Fruit fly (Drosophila melanogaster) whole organism, pupa: Measurements from ENCODE around the gene Edem2.

ENCODE experiments used
- CG10348 ChIP-seq: fragments of 200-800 bp; sonication (Bioruptor generic); IDR thresholded peaks from 2 replicates; pipeline ENCODE4 v1.3.6; 2022; ENCODE audit warnings: missing biosample characterization, missing genetic modification characterization
- CG12605 ChIP-seq: fragments of 200-800 bp; sonication (Bioruptor generic); IDR thresholded peaks from 2 replicates; pipeline ENCODE4 v1.3.6; 2022; ENCODE audit warnings: missing biosample characterization, missing genetic modification characterization
- CG13204 ChIP-seq: fragments of 200-800 bp; sonication (Bioruptor generic); optimal IDR thresholded peaks from 2 replicates; lab custom pipeline; 2018; ENCODE audit warnings: missing biosample characterization, mild to moderate bottlenecking, missing genetic modification characterization, moderate library complexity
- CG14655 ChIP-seq: fragments of 200-800 bp; sonication (Bioruptor generic); optimal IDR thresholded peaks from 3 replicates; lab custom pipeline; 2017; ENCODE audit warnings: mild to moderate bottlenecking, missing biosample characterization, missing genetic modification reagents, missing genetic modification characterization
- CG15710 ChIP-seq: fragments of 200-800 bp; sonication (Bioruptor generic); optimal IDR thresholded peaks from 2 replicates; lab custom pipeline; 2018; ENCODE audit warnings: missing biosample characterization, mild to moderate bottlenecking, missing genetic modification characterization, moderate library complexity
- CG17806 ChIP-seq: fragments of 200-800 bp; sonication (Bioruptor generic); optimal IDR thresholded peaks from 2 replicates; lab custom pipeline; 2018; ENCODE audit warnings: missing biosample characterization, mild to moderate bottlenecking, missing genetic modification characterization, moderate library complexity
- CG32121 ChIP-seq: fragments of 200-800 bp; sonication (Bioruptor generic); IDR thresholded peaks from 2 replicates; pipeline ENCODE4 v1.3.6; 2022; ENCODE audit warnings: missing biosample characterization, missing genetic modification characterization
- CG34367 ChIP-seq: fragments of 200-800 bp; sonication (Bioruptor generic); optimal IDR thresholded peaks from 2 replicates; lab custom pipeline; 2018; ENCODE audit warnings: missing biosample characterization, mild to moderate bottlenecking, missing genetic modification characterization
- CG4496 ChIP-seq: fragments of 200-800 bp; sonication (Bioruptor generic); IDR thresholded peaks from 3 replicates; pipeline ENCODE4 v1.3.6; 2022; ENCODE audit warnings: missing biosample characterization, missing genetic modification characterization
- CG8159 ChIP-seq: fragments of 200-800 bp; sonication (Bioruptor generic); optimal IDR thresholded peaks from 3 replicates; lab custom pipeline; 2018; ENCODE audit warnings: missing biosample characterization, mild to moderate bottlenecking, missing genetic modification characterization, moderate library complexity
- CG8301 ChIP-seq: fragments of 200-800 bp; sonication (Bioruptor generic); optimal IDR thresholded peaks from 2 replicates; lab custom pipeline; 2018; ENCODE audit warnings: missing biosample characterization, mild to moderate bottlenecking, missing genetic modification characterization
- CG9948 ChIP-seq: fragments of 200-800 bp; sonication (Bioruptor generic); optimal IDR thresholded peaks from 2 replicates; lab custom pipeline; 2018; ENCODE audit warnings: missing biosample characterization, mild to moderate bottlenecking, missing genetic modification characterization, moderate library complexity
- D1 ChIP-seq: fragments of 200-800 bp; sonication (Bioruptor generic); optimal IDR thresholded peaks from 2 replicates; lab custom pipeline; 2018; ENCODE audit warnings: missing biosample characterization, mild to moderate bottlenecking, missing genetic modification characterization, moderate library complexity
- EcR ChIP-seq: fragments of 200-800 bp; sonication (Bioruptor generic); optimal IDR thresholded peaks from 3 replicates; lab custom pipeline; 2019; ENCODE audit warnings: missing biosample characterization, missing genetic modification characterization, mild to moderate bottlenecking, moderate library complexity, missing genetic modification reagents
- Ets98B ChIP-seq: fragments of 200-800 bp; sonication (Bioruptor generic); IDR thresholded peaks from 2 replicates; pipeline ENCODE4 v1.3.6; 2022; ENCODE audit warnings: missing biosample characterization, missing genetic modification characterization
- Pif1A ChIP-seq: fragments of 200-800 bp; sonication (Bioruptor generic); optimal IDR thresholded peaks from 3 replicates; lab custom pipeline; 2016; ENCODE audit warnings: missing biosample characterization, missing genetic modification characterization
- Pif1B ChIP-seq: fragments of 200-800 bp; sonication (Bioruptor generic); optimal IDR thresholded peaks from 3 replicates; lab custom pipeline; 2016; ENCODE audit warnings: missing biosample characterization, missing genetic modification characterization
- Snoo ChIP-seq: fragments of 200-800 bp; sonication (Bioruptor generic); optimal IDR thresholded peaks from 3 replicates; lab custom pipeline; 2017; ENCODE audit warnings: missing biosample characterization, mild to moderate bottlenecking, missing genetic modification characterization, inconsistent platforms
- fd96Ca ChIP-seq: fragments of 200-800 bp; sonication (Bioruptor generic); IDR thresholded peaks from 3 replicates; pipeline ENCODE4 v1.3.6; 2022; ENCODE audit warnings: missing biosample characterization, missing genetic modification characterization
- gl ChIP-seq: fragments of 200-800 bp; sonication (Bioruptor generic); optimal IDR thresholded peaks from 2 replicates; lab custom pipeline; 2018; ENCODE audit warnings: missing biosample characterization, mild to moderate bottlenecking, missing genetic modification characterization
- rn ChIP-seq: fragments of 200-800 bp; sonication (Bioruptor generic); IDR thresholded peaks from 2 replicates; pipeline ENCODE4 v1.3.6; 2022; ENCODE audit warnings: missing biosample characterization, missing genetic modification characterization

Gene Edem2

DNA sequence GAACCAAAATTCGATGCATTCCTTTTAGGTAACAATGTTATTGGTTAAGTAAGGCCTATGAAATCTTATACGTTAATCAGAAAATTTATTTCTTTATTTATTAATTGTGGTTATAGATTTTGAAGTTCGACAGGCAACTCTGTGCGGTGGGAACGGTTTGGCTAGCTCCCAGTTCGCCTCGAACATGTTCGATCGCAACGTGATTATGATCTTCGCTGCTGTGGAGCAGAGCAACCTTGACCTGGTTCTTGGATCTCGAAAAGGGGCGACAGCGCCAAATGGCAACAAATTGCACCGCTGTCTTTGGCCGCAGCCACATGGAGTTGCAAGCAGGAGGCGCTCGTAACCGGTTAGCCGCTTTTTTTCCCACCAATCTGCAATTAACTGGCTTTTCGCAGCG is 37.7 kb upstream of the Edem2 start:
- TF ChIP-seq EcR (peak; percentile 45), CG13204 (GFP tag; lab: Kevin White, UChicago) (no peak)

DNA sequence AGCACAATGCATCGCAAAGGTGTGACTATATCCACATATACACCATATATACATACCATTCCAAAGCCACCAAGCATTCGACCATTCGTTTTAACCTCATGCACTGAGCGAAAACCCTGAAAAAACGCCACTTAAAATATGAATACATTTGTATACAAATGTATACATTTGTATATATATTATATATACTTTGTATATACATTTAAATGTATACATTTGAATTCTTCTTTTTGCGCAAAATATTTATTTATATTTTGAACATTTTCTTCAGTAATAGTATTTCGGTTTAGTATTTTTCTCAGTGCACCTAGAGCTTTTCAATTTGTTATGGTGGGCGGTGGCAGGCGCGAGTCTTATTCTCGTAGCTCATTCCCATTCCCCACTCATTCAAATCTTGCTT is 35.7 kb upstream of the Edem2 start:
- TF ChIP-seq CG10348 (GFP tag; lab: Robert Waterston, UW) = no peak
- TF ChIP-seq CG15710 = no peak
- TF ChIP-seq CG8301 (tag; lab: Kevin White, UChicago) = no peak
- no peak for TF ChIP-seq Pif1B (GFP tag; lab: Kevin White, UChicago)
- TF ChIP-seq CG34367 (tag; lab: Kevin White, UChicago) = no peak
- peak; percentile 18 for TF ChIP-seq CG17806 (tag; lab: Kevin White, UChicago)
- TF ChIP-seq CG14655 = peak; percentile 7
- no peak for TF ChIP-seq CG4496 (GFP tag; lab: Robert Waterston, UW)
- TF ChIP-seq CG12605 (GFP tag; lab: Robert Waterston, UW) = no peak
- TF ChIP-seq CG9948 (tag; lab: Kevin White, UChicago) = peak; percentile 50
- no peak for TF ChIP-seq fd96Ca (GFP tag; lab: Robert Waterston, UW)
- no peak for TF ChIP-seq CG32121
- no peak for TF ChIP-seq Snoo
- TF ChIP-seq rn = no peak
- TF ChIP-seq CG8159 (tag; lab: Kevin White, UChicago) = peak; percentile 17
- no peak for TF ChIP-seq D1 (tag; lab: Kevin White, UChicago)
- no peak for TF ChIP-seq gl (tag; lab: Kevin White, UChicago)
- TF ChIP-seq CG13204 (GFP tag; lab: Kevin White, UChicago) = no peak
- TF ChIP-seq Pif1A (GFP tag; lab: Kevin White, UChicago) = peak; percentile 53

DNA sequence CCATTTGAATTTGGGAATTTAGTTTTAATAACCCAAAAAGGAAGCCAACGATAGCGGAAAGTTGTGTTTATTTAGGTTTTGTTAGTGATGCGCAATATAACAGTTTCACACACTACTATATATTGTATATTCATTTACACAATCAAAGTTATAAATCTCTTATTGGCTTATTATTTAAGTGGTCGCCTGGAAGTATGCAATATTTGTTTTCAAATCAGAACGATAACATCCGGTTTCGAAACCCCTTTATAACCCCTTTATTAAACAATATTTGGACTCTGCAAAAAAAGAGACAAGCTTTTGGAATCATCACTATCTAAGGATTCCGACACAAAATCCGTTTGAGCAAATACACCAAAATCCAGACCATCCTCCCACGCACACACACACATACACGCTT is 34.1 kb upstream of the Edem2 start:
- TF ChIP-seq Pif1A (GFP tag; lab: Kevin White, UChicago) = peak; percentile 29
- TF ChIP-seq CG4496 (GFP tag; lab: Robert Waterston, UW) = peak; percentile 25; the same call in 2 of the 3 replicates
- no peak for TF ChIP-seq gl (tag; lab: Kevin White, UChicago)
- no peak for TF ChIP-seq CG9948 (tag; lab: Kevin White, UChicago)
- peak; percentile 6 for TF ChIP-seq Snoo

DNA sequence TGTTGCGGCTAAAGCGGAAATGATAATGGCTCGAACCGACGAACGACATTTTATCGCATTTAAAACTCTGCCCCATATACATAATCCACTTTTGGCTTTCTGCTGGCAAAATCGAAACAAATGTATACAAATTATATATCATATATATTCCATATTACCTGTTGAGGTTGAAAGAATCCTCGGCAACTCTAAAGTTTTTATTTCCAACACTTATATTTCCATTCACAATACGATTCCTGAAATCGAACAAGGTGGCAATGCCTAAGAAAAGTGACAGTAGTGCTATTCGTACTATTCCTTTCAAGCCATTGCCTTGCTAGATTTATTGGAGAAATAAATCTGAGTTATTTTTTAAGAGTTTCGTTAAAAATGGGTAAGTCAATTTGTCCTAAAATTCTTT is 33.5 kb upstream of the Edem2 start, which contains the start of gene Pk34A:
Gene Pk34A (plus strand): TSS at position 301 of the 400 bp plus-strand sequence.
- TF ChIP-seq CG4496 (GFP tag; lab: Robert Waterston, UW) = no peak
- no peak for TF ChIP-seq gl (tag; lab: Kevin White, UChicago)
- TF ChIP-seq CG8301 (tag; lab: Kevin White, UChicago) = no peak
- TF ChIP-seq D1 (tag; lab: Kevin White, UChicago) = no peak
- TF ChIP-seq Pif1A (GFP tag; lab: Kevin White, UChicago) = no peak
- TF ChIP-seq CG14655 = no peak
- TF ChIP-seq EcR = no peak

DNA sequence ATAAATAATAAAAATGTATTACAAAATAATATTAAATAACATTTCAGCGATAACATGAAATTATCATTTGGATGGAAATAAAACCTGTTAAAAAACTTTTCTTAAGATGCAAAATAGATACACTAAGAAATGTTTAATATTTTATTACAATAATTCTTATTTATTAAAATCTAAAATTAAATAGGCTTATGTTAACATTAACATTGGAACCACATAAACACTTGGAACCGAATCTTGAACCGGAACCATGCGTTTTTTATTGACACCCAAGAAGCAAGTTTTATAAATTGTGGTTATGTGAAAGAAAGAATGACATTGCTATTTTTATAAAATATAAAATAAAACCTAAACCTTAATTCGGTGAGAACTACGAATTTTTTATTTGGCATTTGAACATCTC is 31.8 kb upstream of the Edem2 start, which contains the start of gene kmg:
Gene kmg (plus strand): TSS at position 301 of the 400 bp plus-strand sequence.
- TF ChIP-seq CG17806 (tag; lab: Kevin White, UChicago) (no peak), CG34367 (tag; lab: Kevin White, UChicago) (no peak), EcR (no peak), CG32121 (no peak), CG15710 (no peak), CG14655 (no peak), Pif1B (GFP tag; lab: Kevin White, UChicago) (no peak), rn (no peak), CG8159 (tag; lab: Kevin White, UChicago) (no peak), gl (tag; lab: Kevin White, UChicago) (no peak), CG9948 (tag; lab: Kevin White, UChicago) (no peak), CG4496 (GFP tag; lab: Robert Waterston, UW) (no peak), Snoo (no peak)

DNA sequence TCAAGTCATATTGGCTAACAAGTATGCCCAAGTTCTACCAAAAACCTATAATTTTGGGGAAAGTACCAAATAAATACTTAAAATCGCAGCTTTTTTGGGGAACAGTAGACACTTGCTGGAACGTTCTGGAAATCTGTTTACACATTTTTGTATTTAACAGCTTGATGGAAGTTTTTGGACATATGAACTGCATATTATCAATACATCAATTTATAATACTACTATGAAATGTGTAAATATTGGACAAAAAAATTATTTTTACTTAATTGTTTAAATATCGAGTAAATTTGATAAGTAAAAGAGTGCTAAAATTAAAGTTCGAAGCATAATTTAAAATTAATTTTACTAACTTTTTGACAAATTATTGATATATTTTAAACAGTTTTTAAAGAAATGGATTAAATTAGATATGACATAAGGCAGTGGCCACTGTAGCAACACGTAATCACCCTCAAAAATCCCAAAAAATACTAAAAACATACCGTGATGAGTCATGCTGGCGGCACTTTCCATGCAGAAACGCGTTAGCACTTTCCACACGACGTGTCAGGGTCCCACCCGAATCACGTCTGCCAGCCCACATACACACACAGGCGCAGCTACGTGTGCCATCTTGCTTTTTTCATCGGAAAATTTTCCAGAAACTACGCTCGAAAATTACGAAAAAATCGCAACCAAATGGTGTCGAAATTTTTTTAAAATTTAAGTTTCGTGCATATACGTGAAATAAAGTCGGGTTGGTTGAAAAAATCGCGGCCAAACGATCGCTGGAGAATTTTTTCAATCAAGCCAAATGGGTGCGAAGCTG is 26.8 kb upstream of the Edem2 start, which contains the start of gene Sirt1:
Gene Sirt1 (plus strand): TSS at position 571 of the 808 bp plus-strand sequence.
- TF ChIP-seq CG10348 (GFP tag; lab: Robert Waterston, UW) (no peak), CG8159 (tag; lab: Kevin White, UChicago) (peak; percentile 91), Ets98B (peak; percentile 37; the same call in 1 of the 2 replicates), CG9948 (tag; lab: Kevin White, UChicago) (peak; percentile 88), CG14655 (no peak), CG34367 (tag; lab: Kevin White, UChicago) (peak; percentile 80), CG4496 (GFP tag; lab: Robert Waterston, UW) (peak; percentile 63), D1 (tag; lab: Kevin White, UChicago) (no peak), Pif1B (GFP tag; lab: Kevin White, UChicago) (no peak), CG8301 (tag; lab: Kevin White, UChicago) (peak; percentile 81), EcR (peak; percentile 29), CG12605 (GFP tag; lab: Robert Waterston, UW) (no peak), CG17806 (tag; lab: Kevin White, UChicago) (peak; percentile 78), rn (0 out of 2 replicates have a peak, but pooled peaks have one; percentile 32), CG32121 (0 out of 2 replicates have a peak, but pooled peaks have one; percentile 13), CG15710 (peak; percentile 87), gl (tag; lab: Kevin White, UChicago) (peak; percentile 29), Snoo (peak; percentile 82), Pif1A (GFP tag; lab: Kevin White, UChicago) (peak; percentile 44), CG13204 (GFP tag; lab: Kevin White, UChicago) (peak; percentile 23), fd96Ca (GFP tag; lab: Robert Waterston, UW) (0 out of 3 replicates have a peak, but pooled peaks have one; percentile 45)
- TF ChIP-seq, all 21 proteins: peak for 16
